Fruit fly (Drosophila melanogaster) whole organism, wandering third instar larva: ENCODE data around the gene MagR.
A peak's percentile ranks its signal among the peaks of the same experiment; 100 is the strongest.

Experiments
- CrebA ChIP-seq: fragments of 200-800 bp; sonication (Bioruptor generic); optimal IDR thresholded peaks from 2 replicates; lab custom pipeline; 2016; ENCODE audit warnings: missing biosample characterization, mild to moderate bottlenecking, missing genetic modification characterization, borderline replicate concordance
- Dif ChIP-seq: fragments of 200-275, 200-300 bp; sonication (Bioruptor generic); optimal IDR thresholded peaks from 2 replicates; lab custom pipeline; 2018; ENCODE audit warnings: missing biosample characterization, missing genetic modification characterization; ENCODE audit not compliant: partially characterized antibody
- HLH106 ChIP-seq: fragments of 200-800 bp; optimal IDR thresholded peaks from 3 replicates; lab custom pipeline; 2019; ENCODE audit warnings: missing biosample characterization, mild to moderate bottlenecking, missing genetic modification characterization, moderate library complexity
- Hnf4 ChIP-seq: fragments of 200-800 bp; sonication (Bioruptor generic); optimal IDR thresholded peaks from 2 replicates; lab custom pipeline; 2016; ENCODE audit warnings: missing biosample characterization, mild to moderate bottlenecking, missing genetic modification characterization
- Hr83 ChIP-seq: fragments of 200-300 bp; sonication (Bioruptor generic); optimal IDR thresholded peaks from 2 replicates; lab custom pipeline; 2016; ENCODE audit warnings: missing biosample characterization, mild to moderate bottlenecking, missing genetic modification characterization, moderate library complexity; ENCODE audit not compliant: poor library complexity, severe bottlenecking
- Myc ChIP-seq: fragments of >200 bp; optimal IDR thresholded peaks from 2 replicates; lab custom pipeline; 2017
- br ChIP-seq: fragments of 200-800 bp; sonication (Bioruptor generic); optimal IDR thresholded peaks from 2 replicates; lab custom pipeline; 2016; ENCODE audit warnings: missing biosample characterization, missing genetic modification characterization
- dsf ChIP-seq: sonication (Bioruptor generic); optimal IDR thresholded peaks from 2 replicates; lab custom pipeline; 2016; ENCODE audit warnings: missing biosample characterization, missing genetic modification characterization, borderline replicate concordance
- h ChIP-seq: fragments of 200-800 bp; sonication (Bioruptor generic); optimal IDR thresholded peaks from 3 replicates; lab custom pipeline; 2016; ENCODE audit warnings: missing biosample characterization, mild to moderate bottlenecking, missing genetic modification characterization
- lola ChIP-seq: fragments of >200 bp; optimal IDR thresholded peaks from 2 replicates; lab custom pipeline; 2017; ENCODE audit warnings: missing biosample characterization, missing genetic modification characterization
- psq ChIP-seq: fragments of 200-800 bp; sonication (Bioruptor generic); optimal IDR thresholded peaks from 3 replicates; lab custom pipeline; 2017; ENCODE audit warnings: missing biosample characterization, mild to moderate bottlenecking, missing genetic modification characterization, moderate library complexity
- usp ChIP-seq: fragments of >200 bp; optimal IDR thresholded peaks from 2 replicates; lab custom pipeline; 2017; ENCODE audit warnings: missing biosample characterization, missing genetic modification characterization

- TF ChIP-seq Dif = no peak
- peak; percentile 73 for TF ChIP-seq psq (GFP tag; lab: Kevin White, UChicago)
- TF ChIP-seq dsf (GFP tag; lab: Kevin White, UChicago) = no peak
- peak; percentile 71 for TF ChIP-seq Hnf4
- peak; percentile 88 for TF ChIP-seq HLH106 (tag; lab: Kevin White, UChicago)
- TF ChIP-seq usp (GFP tag; lab: Kevin White, UChicago) = no peak
- TF ChIP-seq CrebA (GFP tag; lab: Kevin White, UChicago) = no peak
- TF ChIP-seq lola (GFP tag; lab: Kevin White, UChicago) = no peak
- peak; percentile 90 for TF ChIP-seq h
- peak; percentile 59 for TF ChIP-seq Myc (lab: Kevin White, UChicago)
- no peak for TF ChIP-seq Hr83 (GFP tag; lab: Kevin White, UChicago)
- peak; percentile 70 for TF ChIP-seq br (GFP tag; lab: Kevin White, UChicago)
Measured at dm6 chrX:15697581-15698208, 36.4 kb upstream of the MagR start.
